Fruit fly (Drosophila melanogaster) whole organism, embryonic: ENCODE results near the gene Men.

Experiments used
- Adf1 ChIP-seq: fragments of 200-800 bp; sonication (Bioruptor generic); IDR thresholded peaks from 2 replicates; pipeline ENCODE4 v1.3.6; 2022; ENCODE audit warnings: missing biosample characterization, missing genetic modification characterization
- Atf6 ChIP-seq: fragments of 200-800 bp; sonication (Bioruptor generic); IDR thresholded peaks from 2 replicates; pipeline ENCODE4 v1.3.6; 2022; ENCODE audit warnings: missing biosample characterization, missing genetic modification characterization
- Awh ChIP-seq: fragments of 200-800 bp; sonication (Bioruptor generic); IDR thresholded peaks from 2 replicates; pipeline ENCODE4, ENCODE4 v1.3.6; 2022; ENCODE audit warnings: missing biosample characterization, missing genetic modification characterization
- Blimp-1 ChIP-seq: fragments of 200-800 bp; sonication (Bioruptor generic); optimal IDR thresholded peaks from 3 replicates; lab custom pipeline; 2018; ENCODE audit warnings: missing biosample characterization, missing genetic modification characterization, mild to moderate bottlenecking, moderate library complexity, missing genetic modification reagents
- CG10654 ChIP-seq: fragments of 200-800 bp; sonication (Bioruptor generic); optimal IDR thresholded peaks from 2 replicates; lab custom pipeline; 2016; ENCODE audit warnings: missing biosample characterization, missing genetic modification characterization
- CG11456 ChIP-seq: fragments of 200-800 bp; sonication (Bioruptor generic); IDR thresholded peaks from 3 replicates; pipeline ENCODE4 v1.3.6; 2022; ENCODE audit warnings: missing biosample characterization, missing genetic modification characterization
- CG12236 ChIP-seq: fragments of 200-800 bp; sonication (Bioruptor generic); optimal IDR thresholded peaks from 2 replicates; lab custom pipeline; 2016; ENCODE audit warnings: missing biosample characterization, missing genetic modification characterization
- CG13894 ChIP-seq: fragments of 200-800 bp; sonication (Bioruptor generic); optimal IDR thresholded peaks from 3 replicates; lab custom pipeline; 2018; ENCODE audit warnings: missing biosample characterization, mild to moderate bottlenecking, missing genetic modification characterization, moderate library complexity
- CG14441 ChIP-seq: fragments of 200-800 bp; sonication (Bioruptor generic); IDR thresholded peaks from 2 replicates; pipeline ENCODE4 v1.3.6; 2022; ENCODE audit warnings: missing biosample characterization, missing genetic modification characterization
- CG14710 ChIP-seq: fragments of 200-800 bp; sonication (Bioruptor generic); optimal IDR thresholded peaks from 3 replicates; lab custom pipeline; 2019; ENCODE audit warnings: missing biosample characterization, mild to moderate bottlenecking, missing genetic modification characterization, moderate library complexity
- CG14860 ChIP-seq: fragments of 200-800 bp; sonication (Bioruptor generic); IDR thresholded peaks from 3 replicates; pipeline ENCODE4 v1.3.6; 2022; ENCODE audit warnings: missing biosample characterization, missing genetic modification characterization; ENCODE audit not compliant: partially characterized antibody
- CG15011 ChIP-seq: fragments of 200-800 bp; sonication (Bioruptor generic); optimal IDR thresholded peaks from 3 replicates; lab custom pipeline; 2018; ENCODE audit warnings: missing biosample characterization, mild to moderate bottlenecking, missing genetic modification characterization
- CG15514 ChIP-seq: fragments of 200-800 bp; sonication (Bioruptor generic); optimal IDR thresholded peaks from 3 replicates; lab custom pipeline; 2017; ENCODE audit warnings: missing biosample characterization, missing genetic modification characterization, mild to moderate bottlenecking, moderate library complexity, missing genetic modification reagents
- CG16779 ChIP-seq: fragments of 200-800 bp; sonication (Bioruptor generic); IDR thresholded peaks from 2 replicates; pipeline ENCODE4 v1.3.6; 2022; ENCODE audit warnings: missing biosample characterization, missing genetic modification characterization
- CG16815 ChIP-seq: fragments of 200-800 bp; sonication (Bioruptor generic); optimal IDR thresholded peaks from 3 replicates; lab custom pipeline; 2017; ENCODE audit warnings: missing biosample characterization, mild to moderate bottlenecking, missing genetic modification characterization
- CG2120 ChIP-seq: fragments of 200-800 bp; sonication (Bioruptor generic); optimal IDR thresholded peaks from 3 replicates; lab custom pipeline; 2016; ENCODE audit warnings: missing biosample characterization, missing genetic modification characterization
- CG3163 ChIP-seq: fragments of 200-800 bp; sonication (Bioruptor generic); optimal IDR thresholded peaks from 3 replicates; lab custom pipeline; 2016; ENCODE audit warnings: missing biosample characterization, missing genetic modification characterization
- CG34224 ChIP-seq: fragments of 200-800 bp; sonication (Bioruptor generic); IDR thresholded peaks from 3 replicates; pipeline ENCODE4 v1.3.6; 2022; ENCODE audit warnings: missing biosample characterization, missing genetic modification characterization; ENCODE audit not compliant: partially characterized antibody
- CG42726 ChIP-seq: fragments of 200-800 bp; sonication (Bioruptor generic); IDR thresholded peaks from 2 replicates; pipeline ENCODE4 v1.3.6; 2022; ENCODE audit warnings: missing biosample characterization, missing genetic modification characterization; ENCODE audit not compliant: partially characterized antibody
- CG4282 ChIP-seq: fragments of 200-800 bp; sonication (Bioruptor generic); optimal IDR thresholded peaks from 2 replicates; lab custom pipeline; 2016; ENCODE audit warnings: missing biosample characterization, missing genetic modification characterization
- CG6765 ChIP-seq: fragments of 200-800 bp; sonication (Bioruptor generic); optimal IDR thresholded peaks from 3 replicates; lab custom pipeline; 2017; ENCODE audit warnings: missing biosample characterization, mild to moderate bottlenecking, missing genetic modification characterization
- CG8765 ChIP-seq: fragments of 200-800 bp; sonication (Bioruptor generic); IDR thresholded peaks from 2 replicates; pipeline ENCODE4 v1.3.6; 2022; ENCODE audit warnings: missing biosample characterization, missing genetic modification characterization
- CG9609 ChIP-seq: fragments of 200-800 bp; sonication (Bioruptor generic); optimal IDR thresholded peaks from 3 replicates; lab custom pipeline; 2016; ENCODE audit warnings: missing biosample characterization, missing genetic modification characterization
- CG9817 ChIP-seq: fragments of 200-800 bp; sonication (Bioruptor generic); optimal IDR thresholded peaks from 2 replicates; lab custom pipeline; 2018; ENCODE audit warnings: missing biosample characterization, mild to moderate bottlenecking, missing genetic modification characterization, moderate library complexity
- CG9932 ChIP-seq: fragments of 200-800 bp; sonication (Bioruptor generic); IDR thresholded peaks from 2 replicates; pipeline ENCODE4 v1.3.6; 2022; ENCODE audit warnings: missing biosample characterization, missing genetic modification characterization
- Camta ChIP-seq: fragments of 200-800 bp; sonication (Bioruptor generic); optimal IDR thresholded peaks from 2 replicates; lab custom pipeline; 2016; ENCODE audit warnings: missing biosample characterization, missing genetic modification characterization
- Deaf1 ChIP-seq: fragments of 200-800 bp; optimal IDR thresholded peaks from 3 replicates; lab custom pipeline; 2019; ENCODE audit warnings: missing biosample characterization, mild to moderate bottlenecking, missing genetic modification characterization, moderate library complexity
- Drgx ChIP-seq: fragments of 200-800 bp; sonication (Bioruptor generic); IDR thresholded peaks from 2 replicates; pipeline ENCODE4 v1.3.6; 2022; ENCODE audit warnings: missing biosample characterization, missing genetic modification characterization
- Hr51 ChIP-seq, 2 experiments: fragments of 200-800 bp; sonication (Bioruptor generic); optimal IDR thresholded peaks; 2 replicates in 1 of 2; 3 replicates in 1 of 2; lab custom pipeline; 2016 to 2018; ENCODE audit warnings: missing biosample characterization in 2 of 2, missing genetic modification characterization in 2 of 2, mild to moderate bottlenecking in 1 of 2, moderate library complexity in 1 of 2
- Hsf ChIP-seq: fragments of 200-800 bp; sonication (Bioruptor generic); optimal IDR thresholded peaks from 3 replicates; lab custom pipeline; 2016; ENCODE audit warnings: missing biosample characterization, missing genetic modification characterization
- Lhr ChIP-seq: fragments of 200-800 bp; sonication (Bioruptor generic); optimal IDR thresholded peaks from 3 replicates; lab custom pipeline; 2017; ENCODE audit warnings: mild to moderate bottlenecking, missing biosample characterization, missing genetic modification reagents, missing genetic modification characterization
- Med ChIP-seq: fragments of 200-800 bp; sonication (Bioruptor generic); peaks from one replicate; lab custom pipeline; 2016; ENCODE audit warnings: missing biosample characterization, missing genetic modification characterization, mild to moderate bottlenecking, inconsistent platforms, moderate library complexity
- Rfx ChIP-seq: fragments of 200-800 bp; sonication (Bioruptor generic); IDR thresholded peaks from 2 replicates; pipeline ENCODE4 v1.3.6; 2022; ENCODE audit warnings: missing biosample characterization, missing genetic modification characterization
- Sry-δ ChIP-seq: fragments of 200-800 bp; sonication (Bioruptor generic); optimal IDR thresholded peaks from 2 replicates; lab custom pipeline; 2016; ENCODE audit warnings: missing biosample characterization, missing genetic modification characterization
- Stat92E ChIP-seq, 3 experiments: fragments of >200 bp in 2 of 3; fragments of 200-800 bp in 1 of 3; sonication (Bioruptor generic) in 1 of 3; optimal IDR thresholded peaks; 2 replicates each; lab custom pipeline; 2017 to 2019; ENCODE audit warnings: missing biosample characterization in 3 of 3, missing genetic modification characterization in 3 of 3, mild to moderate bottlenecking in 1 of 3, moderate library complexity in 1 of 3
- chinmo ChIP-seq: fragments of 200-800 bp; sonication (Bioruptor generic); IDR thresholded peaks from 4 replicates; pipeline ENCODE4 v1.3.6; 2022; ENCODE audit warnings: missing biosample characterization, missing genetic modification characterization; ENCODE audit not compliant: partially characterized antibody
- disco-r ChIP-seq: fragments of 200-800 bp; sonication (Bioruptor generic); optimal IDR thresholded peaks from 2 replicates; lab custom pipeline; 2016; ENCODE audit warnings: missing biosample characterization, missing genetic modification characterization
- ems ChIP-seq: fragments of 200-800 bp; sonication (Bioruptor generic); optimal IDR thresholded peaks from 3 replicates; lab custom pipeline; 2016; ENCODE audit warnings: missing biosample characterization, missing genetic modification characterization
- gsb ChIP-seq: fragments of 200-800 bp; sonication (Bioruptor generic); IDR thresholded peaks from 2 replicates; pipeline ENCODE4 v1.3.6; 2022; ENCODE audit warnings: missing biosample characterization, missing genetic modification characterization
- hbn ChIP-seq: fragments of 200-800 bp; sonication (Bioruptor generic); IDR thresholded peaks from 2 replicates; pipeline ENCODE4 v1.3.6; 2022; ENCODE audit warnings: missing biosample characterization, missing genetic modification characterization; ENCODE audit not compliant: partially characterized antibody
- nom ChIP-seq: fragments of 200-800 bp; sonication (Bioruptor generic); optimal IDR thresholded peaks from 2 replicates; lab custom pipeline; 2017; ENCODE audit warnings: missing biosample characterization, missing genetic modification characterization, mild to moderate bottlenecking, moderate library complexity, missing genetic modification reagents
- odd ChIP-seq: fragments of 200-800 bp; sonication (Bioruptor generic); optimal IDR thresholded peaks from 2 replicates; lab custom pipeline; 2017; ENCODE audit warnings: missing biosample characterization, mild to moderate bottlenecking, missing genetic modification characterization
- peb ChIP-seq: fragments of 200-800 bp; sonication (Bioruptor generic); IDR thresholded peaks from 2 replicates; pipeline ENCODE4 v1.3.6; 2022; ENCODE audit warnings: missing biosample characterization, missing genetic modification characterization
- pho ChIP-seq: fragments of 200-800 bp; sonication (Bioruptor generic); optimal IDR thresholded peaks from 2 replicates; lab custom pipeline; 2016; ENCODE audit warnings: missing biosample characterization, missing genetic modification characterization
- sna ChIP-seq: fragments of 200-800 bp; sonication (Bioruptor generic); IDR thresholded peaks from 2 replicates; pipeline ENCODE4 v1.3.6; 2022; ENCODE audit warnings: missing biosample characterization, missing genetic modification characterization; ENCODE audit not compliant: partially characterized antibody
- sqz ChIP-seq: fragments of 200-800 bp; sonication (Bioruptor generic); optimal IDR thresholded peaks from 3 replicates; lab custom pipeline; 2018; ENCODE audit warnings: missing biosample characterization, mild to moderate bottlenecking, missing genetic modification characterization
- sr ChIP-seq: fragments of 200-800 bp; sonication (Bioruptor generic); IDR thresholded peaks from 3 replicates; pipeline ENCODE4 v1.3.6; 2022; ENCODE audit warnings: missing biosample characterization, missing genetic modification characterization
- stwl ChIP-seq: fragments of 200-800 bp; sonication (Bioruptor generic); optimal IDR thresholded peaks from 3 replicates; lab custom pipeline; 2018; ENCODE audit warnings: missing biosample characterization, mild to moderate bottlenecking, missing genetic modification characterization, moderate library complexity
- tgo ChIP-seq: fragments of 200-800 bp; sonication (Bioruptor generic); IDR thresholded peaks from 3 replicates; pipeline ENCODE4 v1.3.6; 2022; ENCODE audit warnings: missing biosample characterization, missing genetic modification characterization
- vnd ChIP-seq: fragments of 200-800 bp; sonication (Bioruptor generic); IDR thresholded peaks from 3 replicates; pipeline ENCODE4 v1.3.6; 2022; ENCODE audit warnings: missing biosample characterization, missing genetic modification characterization; ENCODE audit not compliant: partially characterized antibody
- zf30C ChIP-seq: fragments of 200-800 bp; sonication (Bioruptor generic); optimal IDR thresholded peaks from 3 replicates; lab custom pipeline; 2018; ENCODE audit warnings: missing biosample characterization, mild to moderate bottlenecking, missing genetic modification characterization

Men gene

dm6 chr3R:12716894-12717293 lies 5.3 kb downstream of the Men start:
- TF ChIP-seq CG14860 (GFP tag; lab: Robert Waterston, UW) (no peak), CG14441 (GFP tag; lab: Robert Waterston, UW) (no peak), CG2120 (GFP tag; lab: Kevin White, UChicago) (no peak), disco-r (GFP tag; lab: Kevin White, UChicago) (no peak), gsb (no peak), Adf1 (GFP tag; lab: Robert Waterston, UW) (no peak), Hsf (GFP tag; lab: Kevin White, UChicago) (no peak), CG13894 (tag; lab: Kevin White, UChicago) (peak; percentile 22), sr (GFP tag; lab: Robert Waterston, UW) (no peak), CG10654 (GFP tag; lab: Kevin White, UChicago) (no peak), Stat92E (GFP tag; optimal IDR thresholded peaks at IDR 0.05; lab: Kevin White, UChicago) (no peak), CG15514 (GFP tag; lab: Kevin White, UChicago) (peak; percentile 97), zf30C (GFP tag; lab: Kevin White, UChicago) (no peak), tgo (GFP tag; lab: Robert Waterston, UW) (no peak), Blimp-1 (GFP tag; lab: Kevin White, UChicago) (no peak), Med (GFP tag; lab: Kevin White, UChicago) (peak; percentile 22), CG42726 (GFP tag; lab: Robert Waterston, UW) (no peak), Atf6 (GFP tag; lab: Robert Waterston, UW) (0 out of 2 replicates have a peak, but pooled peaks have one; percentile 23), CG16779 (no peak), hbn (no peak), CG6765 (GFP tag; lab: Kevin White, UChicago) (no peak), CG9817 (tag; lab: Kevin White, UChicago) (no peak), sna (GFP tag; lab: Robert Waterston, UW) (no peak), sqz (peak; percentile 33), vnd (GFP tag; lab: Robert Waterston, UW) (no peak), CG14710 (tag; lab: Kevin White, UChicago) (no peak), CG16815 (GFP tag; lab: Kevin White, UChicago) (no peak), CG15011 (GFP tag; lab: Kevin White, UChicago) (no peak), Camta (GFP tag; lab: Kevin White, UChicago) (no peak), CG34224 (GFP tag; lab: Robert Waterston, UW) (peak; percentile 38; the same call in 1 of the 3 replicates), odd (GFP tag; lab: Kevin White, UChicago) (no peak), CG8765 (no peak), peb (no peak), CG11456 (GFP tag; lab: Robert Waterston, UW) (no peak), Lhr (GFP tag; lab: Kevin White, UChicago) (no peak), stwl (tag; lab: Kevin White, UChicago) (no peak), Drgx (GFP tag; lab: Robert Waterston, UW) (peak; percentile 38; the same call in 1 of the 2 replicates), CG9932 (GFP tag; lab: Robert Waterston, UW) (no peak), pho (GFP tag; lab: Kevin White, UChicago) (no peak), CG9609 (GFP tag; lab: Kevin White, UChicago) (no peak), Sry-δ (GFP tag; lab: Kevin White, UChicago) (no peak), chinmo (GFP tag; lab: Robert Waterston, UW) (0 out of 4 replicates have a peak, but pooled peaks have one; percentile 39), Deaf1 (tag; lab: Kevin White, UChicago) (no peak), nom (GFP tag; lab: Kevin White, UChicago) (peak; percentile 90), CG3163 (GFP tag; lab: Kevin White, UChicago) (no peak), CG4282 (no peak), Rfx (peak; percentile 42), CG12236 (GFP tag; lab: Kevin White, UChicago) (no peak), Awh (no peak), ems (GFP tag; lab: Kevin White, UChicago) (no peak), Hr51 (GFP tag; optimal IDR thresholded peaks at IDR 0.05; lab: Kevin White, UChicago) (no peak)
